Worm (Caenorhabditis elegans) whole organism, L4 larva: ENCODE results near the gene C14F11.7.
A peak's percentile ranks its signal among the peaks of the same experiment; 100 is the strongest.

Experiments used
- F10B5.3 ChIP-seq: sonication (generic microtip); optimal IDR thresholded peaks from 2 replicates; lab custom pipeline; 2016; ENCODE audit warnings: mild to moderate bottlenecking, missing genetic modification characterization, missing compliant biosample characterization
- F44E2.7 ChIP-seq: fragments of 200-800 bp; sonication (Bioruptor generic); IDR thresholded peaks from 2 replicates; pipeline ENCODE4 v2.1.2; 2022; ENCODE audit warnings: missing genetic modification characterization, missing compliant biosample characterization
- R02D3.7 ChIP-seq: fragments of 150-350 bp; sonication (generic microtip); optimal IDR thresholded peaks from 3 replicates; lab custom pipeline; 2014; ENCODE audit warnings: missing biosample characterization, missing genetic modification characterization
- Y48G9A.11 ChIP-seq: fragments of 200-800 bp; sonication (Bioruptor generic); IDR thresholded peaks from 2 replicates; pipeline ENCODE4 v1.3.6; 2022; ENCODE audit warnings: missing genetic modification reagents, missing genetic modification characterization, missing compliant biosample characterization
- Y5F2A.4 ChIP-seq: fragments of 200-800 bp; sonication (Bioruptor generic); optimal IDR thresholded peaks from 2 replicates; lab custom pipeline; 2018; ENCODE audit warnings: mild to moderate bottlenecking, missing genetic modification characterization, missing compliant biosample characterization
- ZK337.2 ChIP-seq: fragments of 200-800 bp; sonication (Bioruptor generic); IDR thresholded peaks from 2 replicates; pipeline ENCODE4 v1.3.6; 2022; ENCODE audit warnings: missing genetic modification reagents, missing genetic modification characterization, missing compliant biosample characterization
- aha-1 ChIP-seq: fragments of 150-350 bp; peaks from one replicate; lab custom pipeline; 2014; ENCODE audit warnings: missing biosample characterization, missing genetic modification characterization
- ama-1 ChIP-seq: fragments of 150-350 bp; optimal IDR thresholded peaks from 2 replicates; lab custom pipeline; 2014; ENCODE audit warnings: inconsistent platforms, mixed read lengths
- attf-4 ChIP-seq: sonication (generic microtip); optimal IDR thresholded peaks from 3 replicates; lab custom pipeline; 2017; ENCODE audit warnings: missing biosample characterization, missing genetic modification characterization
- ceh-62 ChIP-seq: sonication (generic microtip); optimal IDR thresholded peaks from 2 replicates; lab custom pipeline; 2017; ENCODE audit warnings: missing biosample characterization, missing genetic modification characterization
- ces-1 ChIP-seq: fragments of 150-350 bp; sonication (generic microtip); optimal IDR thresholded peaks from 4 replicates; lab custom pipeline; 2014; ENCODE audit warnings: missing biosample characterization, missing genetic modification reagents, missing genetic modification characterization
- cey-2 ChIP-seq: sonication (generic microtip); optimal IDR thresholded peaks from 3 replicates; lab custom pipeline; 2017; ENCODE audit warnings: missing genetic modification characterization, mild to moderate bottlenecking, missing compliant biosample characterization, antibody characterized with exemption, borderline replicate concordance; ENCODE audit not compliant: insufficient read depth
- ctbp-1 ChIP-seq: fragments of 200-800 bp; sonication (Bioruptor generic); IDR thresholded peaks from 2 replicates; pipeline ENCODE4 v1.3.6; 2022; ENCODE audit warnings: missing genetic modification reagents, missing genetic modification characterization, missing compliant biosample characterization
- daf-8 ChIP-seq: fragments of 200-800 bp; sonication (Bioruptor generic); IDR thresholded peaks from 2 replicates; pipeline ENCODE4 v1.3.6; 2022; ENCODE audit warnings: missing genetic modification characterization, missing compliant biosample characterization
- dpl-1 ChIP-seq: fragments of 150-350 bp; optimal IDR thresholded peaks from 2 replicates; lab custom pipeline; 2014; ENCODE audit warnings: missing biosample characterization, missing genetic modification reagents, missing genetic modification characterization
- dve-1 ChIP-seq: sonication (generic microtip); optimal IDR thresholded peaks from 2 replicates; lab custom pipeline; 2017; ENCODE audit warnings: antibody characterized with exemption, mild to moderate bottlenecking, missing genetic modification characterization, missing compliant biosample characterization; ENCODE audit not compliant: insufficient read depth
- fkh-10 ChIP-seq: fragments of 150-350 bp; optimal IDR thresholded peaks from 2 replicates; lab custom pipeline; 2014; ENCODE audit warnings: missing biosample characterization, missing genetic modification reagents, missing genetic modification characterization
- gei-8 ChIP-seq: fragments of 200-800 bp; sonication (Bioruptor generic); optimal IDR thresholded peaks from 2 replicates; lab custom pipeline; 2018; ENCODE audit warnings: mild to moderate bottlenecking, missing genetic modification characterization, missing compliant biosample characterization
- hif-1 ChIP-seq, 2 experiments: sonication (generic microtip); optimal IDR thresholded peaks; 2 replicates each; lab custom pipeline; 2016 to 2017; ENCODE audit warnings: missing compliant biosample characterization in 2 of 2, missing genetic modification characterization in 2 of 2, missing genetic modification reagents in 2 of 2, missing genotype in 2 of 2, mild to moderate bottlenecking in 1 of 2
- hlh-11 ChIP-seq: fragments of 200-800 bp; sonication (Bioruptor generic); optimal IDR thresholded peaks from 2 replicates; lab custom pipeline; 2018; ENCODE audit warnings: mild to moderate bottlenecking, missing genetic modification characterization, missing compliant biosample characterization
- hlh-30 ChIP-seq: sonication (generic microtip); optimal IDR thresholded peaks from 2 replicates; lab custom pipeline; 2017; ENCODE audit warnings: antibody characterized with exemption, mild to moderate bottlenecking, missing genetic modification characterization, missing compliant biosample characterization; ENCODE audit not compliant: insufficient read depth
- hmg-1.1 ChIP-seq: fragments of 200-800 bp; sonication (Bioruptor generic); IDR thresholded peaks from 2 replicates; pipeline ENCODE4 v1.3.6; 2022; ENCODE audit warnings: missing genetic modification reagents, missing genetic modification characterization, missing compliant biosample characterization
- jun-1 ChIP-seq: fragments of 150-350 bp; optimal IDR thresholded peaks from 2 replicates; lab custom pipeline; 2014; ENCODE audit warnings: missing biosample characterization, missing genetic modification reagents, missing genetic modification characterization
- lin-1 ChIP-seq: fragments of 200-800 bp; sonication (Bioruptor generic); IDR thresholded peaks from 2 replicates; pipeline ENCODE4 v1.3.6; 2022; ENCODE audit warnings: missing genetic modification reagents, missing genetic modification characterization, missing compliant biosample characterization
- lin-13 ChIP-seq: fragments of 150-350 bp; optimal IDR thresholded peaks from 2 replicates; lab custom pipeline; 2014; ENCODE audit warnings: missing biosample characterization, missing genetic modification reagents, missing genetic modification characterization
- lin-29 ChIP-seq: fragments of 200-800 bp; sonication (Bioruptor generic); IDR thresholded peaks from 2 replicates; pipeline ENCODE4 v1.3.6; 2022; ENCODE audit warnings: missing genetic modification reagents, missing genetic modification characterization, missing compliant biosample characterization
- madf-5 ChIP-seq, 2 experiments: fragments of 200-800 bp; sonication (Bioruptor generic); IDR thresholded peaks; 2 replicates each; pipeline ENCODE4 v1.3.6; 2022; ENCODE audit warnings: missing compliant biosample characterization in 2 of 2, missing genetic modification characterization in 2 of 2
- mep-1 ChIP-seq: fragments of 150-350 bp; sonication (generic microtip); optimal IDR thresholded peaks from 3 replicates; lab custom pipeline; 2014; ENCODE audit warnings: missing biosample characterization, missing genetic modification characterization
- mes-2 ChIP-seq: sonication (generic microtip); optimal IDR thresholded peaks from 2 replicates; lab custom pipeline; 2016; ENCODE audit warnings: missing genotype, mild to moderate bottlenecking, missing genetic modification characterization, missing compliant biosample characterization; ENCODE audit not compliant: poor library complexity, severe bottlenecking
- mxl-3 ChIP-seq: fragments of 200-800 bp; sonication (Bioruptor generic); optimal IDR thresholded peaks from 2 replicates; lab custom pipeline; 2018; ENCODE audit warnings: mild to moderate bottlenecking, missing genetic modification characterization, missing compliant biosample characterization
- nhr-11 ChIP-seq: fragments of 150-350 bp; optimal IDR thresholded peaks from 2 replicates; lab custom pipeline; 2014; ENCODE audit warnings: missing biosample characterization, missing genetic modification characterization
- nhr-111 ChIP-seq: fragments of 200-800 bp; sonication (Bioruptor generic); optimal IDR thresholded peaks from 2 replicates; lab custom pipeline; 2018; ENCODE audit warnings: mild to moderate bottlenecking, missing genetic modification characterization, missing compliant biosample characterization
- nhr-237 ChIP-seq: sonication (generic microtip); optimal IDR thresholded peaks from 2 replicates; lab custom pipeline; 2017; ENCODE audit warnings: missing biosample characterization, missing genetic modification characterization
- nhr-25 ChIP-seq: sonication (generic microtip); optimal IDR thresholded peaks from 2 replicates; lab custom pipeline; 2017; ENCODE audit warnings: missing genetic modification characterization, mild to moderate bottlenecking, missing compliant biosample characterization, antibody characterized with exemption, moderate library complexity, borderline replicate concordance; ENCODE audit not compliant: insufficient read depth
- nhr-48 ChIP-seq: sonication (generic microtip); optimal IDR thresholded peaks from 2 replicates; lab custom pipeline; 2016; ENCODE audit warnings: mild to moderate bottlenecking, missing genetic modification characterization, missing compliant biosample characterization
- nhr-76 ChIP-seq: fragments of 150-350 bp; optimal IDR thresholded peaks from 2 replicates; lab custom pipeline; 2014; ENCODE audit warnings: missing biosample characterization, missing genetic modification characterization
- pqm-1 ChIP-seq: sonication (generic microtip); optimal IDR thresholded peaks from 2 replicates; lab custom pipeline; 2017; ENCODE audit warnings: missing biosample characterization, missing genetic modification characterization
- saeg-2 ChIP-seq: fragments of 200-800 bp; sonication (Bioruptor generic); IDR thresholded peaks from 2 replicates; pipeline ENCODE4 v1.3.6; 2022; ENCODE audit warnings: missing genetic modification reagents, missing genetic modification characterization, missing compliant biosample characterization
- skn-1 ChIP-seq: fragments of 150-350 bp; optimal IDR thresholded peaks from 2 replicates; lab custom pipeline; 2014; ENCODE audit warnings: missing biosample characterization, missing genetic modification characterization
- snpc-4 ChIP-seq: fragments of 150-350 bp; optimal IDR thresholded peaks from 2 replicates; lab custom pipeline; 2014; ENCODE audit warnings: missing biosample characterization, missing genetic modification characterization
- spr-1 ChIP-seq: sonication (generic microtip); optimal IDR thresholded peaks from 2 replicates; lab custom pipeline; 2016; ENCODE audit warnings: mild to moderate bottlenecking, missing genetic modification characterization, missing compliant biosample characterization
- spr-3 ChIP-seq: fragments of 200-800 bp; sonication (Bioruptor generic); optimal IDR thresholded peaks from 2 replicates; lab custom pipeline; 2018; ENCODE audit warnings: mild to moderate bottlenecking, missing genetic modification characterization, missing compliant biosample characterization
- tra-1 ChIP-seq: fragments of 200-800 bp; sonication (Bioruptor generic); IDR thresholded peaks from 2 replicates; pipeline ENCODE4 v1.3.6; 2022; ENCODE audit warnings: missing genetic modification reagents, missing genetic modification characterization, missing compliant biosample characterization
- zip-2 ChIP-seq: fragments of 150-350 bp; optimal IDR thresholded peaks from 2 replicates; lab custom pipeline; 2014; ENCODE audit warnings: missing biosample characterization, missing genetic modification characterization

The C14F11.7 gene

DNA sequence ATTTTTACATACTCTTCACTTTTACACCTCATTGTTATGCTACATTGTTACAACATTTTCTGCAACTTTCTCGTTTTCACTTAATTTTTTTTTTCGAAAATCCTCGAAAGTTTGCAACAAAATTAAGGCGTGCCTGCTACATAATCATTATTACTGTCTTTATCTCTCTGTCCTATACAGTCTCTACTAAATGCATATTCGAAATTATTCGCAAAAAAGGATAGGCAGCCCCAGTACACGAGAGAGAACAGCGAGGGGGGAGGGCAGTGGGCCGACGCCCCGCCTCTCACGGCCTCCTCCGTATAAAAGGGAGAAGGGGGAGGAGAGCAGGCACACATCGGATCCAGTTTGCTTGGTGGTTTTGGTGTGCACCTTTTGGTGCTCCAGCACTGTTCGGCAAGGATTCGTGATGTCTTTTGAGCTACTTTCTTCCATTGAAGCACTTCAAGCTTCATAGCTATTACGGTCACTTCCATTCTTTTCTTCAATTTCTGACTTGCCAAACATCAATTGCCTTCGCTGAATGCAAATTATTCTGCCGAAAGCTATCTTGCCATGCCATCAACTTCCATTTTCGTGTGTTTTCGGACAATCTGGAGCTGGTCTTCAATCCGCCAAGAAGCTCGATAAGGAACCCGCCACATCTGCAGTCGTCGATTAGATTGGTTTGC is 43.7 kb upstream of the C14F11.7 start (continued):
- TF ChIP-seq attf-4 = no peak
- no peak for TF ChIP-seq skn-1
- no peak for TF ChIP-seq spr-1 (tag; lab: Kevin White, UChicago)
- TF ChIP-seq jun-1 (tag; lab: Kevin White, UChicago) = no peak
- peak; percentile 73 for TF ChIP-seq nhr-11
- peak; percentile 99 for TF ChIP-seq ama-1 (lab: Kevin White, UChicago)

- TF ChIP-seq madf-5 (GFP tag; IDR thresholded peaks at IDR 0.05; lab: Robert Waterston, UW) = no peak
- TF ChIP-seq aha-1 (tag; lab: Kevin White, UChicago) = peak; percentile 97
- no peak for TF ChIP-seq mxl-3 (GFP tag; lab: Kevin White, UChicago)
- TF ChIP-seq hlh-11 (tag; lab: Kevin White, UChicago) = no peak
- no peak for TF ChIP-seq nhr-48
Measured at ce11 chrX:6251321-6251720, 43.0 kb upstream of the C14F11.7 start.

ce11 chrX:6250866-6251265 is 42.5 kb upstream of the C14F11.7 start:
- no peak for TF ChIP-seq jun-1 (tag; lab: Kevin White, UChicago)
- TF ChIP-seq fkh-10 = peak; percentile 72
- TF ChIP-seq hmg-1.1 = 0 out of 2 replicates have a peak, but pooled peaks have one; percentile 13
- peak; percentile 68; the same call in 1 of the 2 replicates for TF ChIP-seq ZK337.2 (GFP tag; lab: Robert Waterston, UW)
- no peak for TF ChIP-seq nhr-237 (tag; lab: Kevin White, UChicago)
- TF ChIP-seq gei-8 (GFP tag; lab: Kevin White, UChicago) = no peak
- peak; percentile 89 for TF ChIP-seq ces-1 (GFP tag; lab: Kevin White, UChicago)
- peak; percentile 67; the same call in 1 of the 2 replicates for TF ChIP-seq ctbp-1 (GFP tag; lab: Robert Waterston, UW)
- no peak for TF ChIP-seq nhr-111 (GFP tag; lab: Kevin White, UChicago)
- TF ChIP-seq ceh-62 = no peak

DNA sequence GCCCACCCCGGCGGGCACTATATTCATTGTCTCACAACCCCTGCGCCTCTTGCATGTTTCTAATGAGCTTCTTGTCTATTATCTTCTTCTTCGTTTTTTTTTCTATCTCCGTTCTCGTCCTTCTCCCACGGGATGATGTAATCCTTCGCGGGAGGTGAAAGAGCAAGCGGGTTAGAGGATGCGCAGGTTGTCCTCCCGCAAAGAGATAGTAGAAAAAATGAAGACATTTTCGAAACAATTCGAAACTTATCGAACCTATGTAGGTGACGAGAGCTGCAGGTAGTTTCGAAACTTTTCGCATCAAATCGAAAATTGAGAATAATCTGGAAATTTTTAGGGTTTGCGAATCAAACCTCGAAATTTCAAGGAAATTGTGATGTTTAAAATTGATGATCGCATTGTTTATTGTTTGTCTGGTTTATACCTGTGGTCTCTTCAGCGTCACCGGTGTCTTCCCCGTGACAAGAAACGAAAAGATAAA is 41.9 kb upstream of the C14F11.7 start:
- TF ChIP-seq F10B5.3 (tag; lab: Kevin White, UChicago) = no peak
- TF ChIP-seq dpl-1 (GFP tag; lab: Kevin White, UChicago) = no peak
- no peak for TF ChIP-seq fkh-10
- no peak for TF ChIP-seq Y5F2A.4 (GFP tag; lab: Kevin White, UChicago)
- no peak for TF ChIP-seq zip-2 (tag; lab: Kevin White, UChicago)
- no peak for TF ChIP-seq ctbp-1 (GFP tag; lab: Robert Waterston, UW)
- TF ChIP-seq dve-1 (tag; lab: Kevin White, UChicago) = peak; percentile 16
- peak; percentile 32 for TF ChIP-seq mes-2
- TF ChIP-seq lin-1 (GFP tag; lab: Robert Waterston, UW) = no peak
- peak; percentile 54 for TF ChIP-seq hlh-30 (tag; lab: Kevin White, UChicago)
- TF ChIP-seq pqm-1 = peak; percentile 66
- no peak for TF ChIP-seq lin-29 (GFP tag; lab: Robert Waterston, UW)
- TF ChIP-seq nhr-25 (tag; lab: Kevin White, UChicago) = peak; percentile 23
- no peak for TF ChIP-seq ces-1 (GFP tag; lab: Kevin White, UChicago)
- no peak for TF ChIP-seq R02D3.7 (tag; lab: Kevin White, UChicago)
- TF ChIP-seq nhr-76 (tag; lab: Kevin White, UChicago) = no peak
- TF ChIP-seq hif-1 (tag; optimal IDR thresholded peaks at IDR 0.05; lab: Kevin White, UChicago) = no peak
- TF ChIP-seq aha-1 (tag; lab: Kevin White, UChicago) = peak; percentile 7
- no peak for TF ChIP-seq saeg-2
- peak; percentile 75 for TF ChIP-seq mep-1 (tag; lab: Kevin White, UChicago)
- no peak for TF ChIP-seq nhr-111 (GFP tag; lab: Kevin White, UChicago)
- TF ChIP-seq tra-1 (GFP tag; lab: Robert Waterston, UW) = peak; percentile 71
- no peak for TF ChIP-seq cey-2
- no peak for TF ChIP-seq snpc-4 (tag; lab: Kevin White, UChicago)
- no peak for TF ChIP-seq F44E2.7
- TF ChIP-seq spr-3 (GFP tag; lab: Kevin White, UChicago) = no peak
- TF ChIP-seq lin-13 (GFP tag; lab: Kevin White, UChicago) = peak; percentile 23
- no peak for TF ChIP-seq daf-8 (GFP tag; lab: Robert Waterston, UW)
- TF ChIP-seq Y48G9A.11 = no peak
